Worm (Caenorhabditis elegans) whole organism, mixed stage, embryonic: ENCODE data around the gene clh-1.

Experiments
- M03D4.4 ChIP-seq: sonication (generic microtip); optimal IDR thresholded peaks from 2 replicates; lab custom pipeline; 2017; ENCODE audit warnings: mild to moderate bottlenecking, missing genetic modification characterization, missing compliant biosample characterization
- blmp-1 ChIP-seq: fragments of 150-350 bp; optimal IDR thresholded peaks from 2 replicates; lab custom pipeline; 2014; ENCODE audit warnings: missing biosample characterization, missing genetic modification characterization
- ceh-39 ChIP-seq: fragments of 150-350 bp; optimal IDR thresholded peaks from 2 replicates; lab custom pipeline; 2014; ENCODE audit warnings: missing biosample characterization, missing genetic modification characterization
- hlh-1 ChIP-seq: fragments of 150-350 bp; optimal IDR thresholded peaks from 2 replicates; lab custom pipeline; 2014; ENCODE audit warnings: missing biosample characterization, missing genetic modification reagents, missing genetic modification characterization
- lsy-2 ChIP-seq: fragments of 150-350 bp; optimal IDR thresholded peaks from 2 replicates; lab custom pipeline; 2014; ENCODE audit warnings: missing biosample characterization, missing genetic modification characterization
- mep-1 ChIP-seq: fragments of 150-350 bp; optimal IDR thresholded peaks from 2 replicates; lab custom pipeline; 2017; ENCODE audit warnings: missing biosample characterization, missing genetic modification reagents, missing genetic modification characterization, inconsistent platforms
- nhr-12 ChIP-seq: fragments of 150-350 bp; optimal IDR thresholded peaks from 2 replicates; lab custom pipeline; 2014; ENCODE audit warnings: missing biosample characterization, missing genetic modification characterization
- nhr-2 ChIP-seq: fragments of 150-350 bp; optimal IDR thresholded peaks from 2 replicates; lab custom pipeline; 2014; ENCODE audit warnings: missing biosample characterization, missing genetic modification characterization
- nhr-28 ChIP-seq: fragments of 150-350 bp; optimal IDR thresholded peaks from 2 replicates; lab custom pipeline; 2014; ENCODE audit warnings: missing biosample characterization, missing genetic modification characterization
- nhr-76 ChIP-seq: sonication (generic microtip); optimal IDR thresholded peaks from 2 replicates; lab custom pipeline; 2017; ENCODE audit warnings: missing biosample characterization, missing genetic modification characterization
- unc-120 ChIP-seq: sonication (generic microtip); optimal IDR thresholded peaks from 2 replicates; lab custom pipeline; 2017; ENCODE audit warnings: missing genetic modification characterization, missing compliant biosample characterization; ENCODE audit not compliant: poor library complexity, severe bottlenecking
- unc-62 ChIP-seq: fragments of 150-350 bp; optimal IDR thresholded peaks from 2 replicates; lab custom pipeline; 2014; ENCODE audit warnings: missing biosample characterization, missing genetic modification reagents, missing genetic modification characterization
- ztf-11 ChIP-seq: fragments of 150-350 bp; optimal IDR thresholded peaks from 2 replicates; lab custom pipeline; 2014; ENCODE audit warnings: missing biosample characterization, missing genetic modification characterization

ce11 chrII:11883648-11884047 is 27.4 kb upstream of the clh-1 start, which contains the start of gene ZK930.6:
- TF ChIP-seq unc-62 (GFP tag; lab: Kevin White, UChicago): no peak
- no peak for TF ChIP-seq ceh-39
- TF ChIP-seq nhr-28 (tag; lab: Kevin White, UChicago): no peak
- TF ChIP-seq blmp-1 (tag; lab: Kevin White, UChicago): no peak
- no peak for TF ChIP-seq nhr-12 (tag; lab: Kevin White, UChicago)
- TF ChIP-seq hlh-1: no peak
- no peak for TF ChIP-seq M03D4.4 (tag; lab: Kevin White, UChicago)
- TF ChIP-seq nhr-76 (tag; lab: Kevin White, UChicago): no peak
- no peak for TF ChIP-seq mep-1 (tag; lab: Kevin White, UChicago)
- TF ChIP-seq ztf-11 (tag; lab: Kevin White, UChicago): no peak
- no peak for TF ChIP-seq lsy-2 (tag; lab: Kevin White, UChicago)
- no peak for TF ChIP-seq unc-120 (tag; lab: Kevin White, UChicago)
- no peak for TF ChIP-seq nhr-2 (tag; lab: Kevin White, UChicago)
